Worm (Caenorhabditis elegans): ENCODE data around the gene F52E10.4.
A peak's percentile ranks its signal among the peaks of the same experiment; 100 is the strongest.

Gene F52E10.4

DNA sequence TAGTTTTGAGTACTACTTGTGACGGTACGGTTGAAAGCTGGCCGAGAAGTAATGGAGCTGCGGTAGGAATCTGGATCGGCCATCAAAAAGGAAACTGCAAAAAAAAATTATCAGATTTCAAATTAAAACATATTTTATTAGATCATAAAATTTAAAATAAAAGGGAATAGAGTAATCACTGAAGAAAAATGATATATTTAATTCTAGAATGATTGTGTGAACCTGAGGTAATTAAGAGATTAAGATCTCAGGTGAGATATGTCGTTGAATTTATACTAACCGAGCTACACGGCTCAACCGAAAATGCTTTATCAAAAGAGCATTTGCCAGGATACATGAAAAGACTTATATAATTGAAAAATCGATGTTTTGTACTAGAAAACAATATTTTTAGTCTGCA is 22.9 kb downstream of the F52E10.4 start, which contains the start of gene ifa-3:
ifa-3 (minus strand) TSS at position 101 of the 400 bp plus-strand sequence.
- TF ChIP-seq elt-3 (tag; optimal IDR thresholded peaks at IDR 0.05): no peak
- TF ChIP-seq ama-1 (optimal IDR thresholded peaks at IDR 0.05): no peak
- TF ChIP-seq jun-1 (tag; optimal IDR thresholded peaks at IDR 0.05): no peak
- TF ChIP-seq nhr-12 (tag; optimal IDR thresholded peaks at IDR 0.05): no peak
- no peak for TF ChIP-seq nhr-237 (tag; optimal IDR thresholded peaks at IDR 0.05)

ce11 chrX:16265636-16266384 is 27.0 kb downstream of the F52E10.4 start, which contains the start of gene mua-6:
Gene mua-6 (minus strand): TSS chrX:16265686.
- no peak for TF ChIP-seq nfya-1 (tag; optimal IDR thresholded peaks at IDR 0.05; ENCODE audit: insufficient read depth)
- TF ChIP-seq eor-1 (tag; optimal IDR thresholded peaks at IDR 0.05): no peak
- TF ChIP-seq pha-4 (tag; optimal IDR thresholded peaks at IDR 0.05): no peak
- peak; percentile 3 for TF ChIP-seq nhr-43 (tag; optimal IDR thresholded peaks at IDR 0.05; ENCODE audit: poor library complexity, severe bottlenecking)
- TF ChIP-seq ztf-11 (tag; optimal IDR thresholded peaks at IDR 0.05): no peak
- TF ChIP-seq elt-3 (tag; optimal IDR thresholded peaks at IDR 0.05): no peak
- TF ChIP-seq nhr-11 (tag; optimal IDR thresholded peaks at IDR 0.05): no peak
- no peak for TF ChIP-seq nhr-77 (tag; optimal IDR thresholded peaks at IDR 0.05)

DNA sequence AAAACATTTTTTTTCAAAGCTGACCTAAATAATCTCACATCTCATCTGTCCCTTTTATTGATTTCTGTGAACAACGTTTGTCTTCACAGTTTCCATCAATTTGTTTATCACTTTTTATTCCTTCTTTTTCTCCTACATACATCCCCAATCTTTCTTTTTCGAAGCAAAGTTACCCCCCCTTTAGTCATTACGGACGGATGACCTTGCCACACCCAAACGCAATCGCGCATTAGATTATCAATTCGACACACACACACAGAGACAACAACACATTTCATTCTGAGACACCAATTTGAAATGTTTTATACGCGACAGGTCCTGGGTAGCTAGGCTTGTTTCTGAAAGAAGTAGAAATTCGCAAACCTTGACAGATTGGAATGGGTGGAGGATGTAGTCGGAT is 29.5 kb downstream of the F52E10.4 start:
- TF ChIP-seq lin-15B (tag; optimal IDR thresholded peaks at IDR 0.05) (no peak), nhr-25 (tag; optimal IDR thresholded peaks at IDR 0.05) (peak; percentile 62)

- TF ChIP-seq lin-15B (tag; optimal IDR thresholded peaks at IDR 0.05) (no peak), elt-2 (tag; optimal IDR thresholded peaks at IDR 0.05) (peak; percentile 79), sea-2 (GFP tag; optimal IDR thresholded peaks at IDR 0.05) (no peak), nhr-67 (tag; optimal IDR thresholded peaks at IDR 0.05) (no peak), mml-1 (tag; optimal IDR thresholded peaks at IDR 0.05) (no peak), nhr-11 (tag; optimal IDR thresholded peaks at IDR 0.05) (no peak), fkh-10 (GFP tag; optimal IDR thresholded peaks at IDR 0.05) (no peak), pqm-1 (tag; optimal IDR thresholded peaks at IDR 0.05) (peak; percentile 75)
Observed at ce11 chrX:16261993-16262392, 30.8 kb downstream of the F52E10.4 start, which contains the start of gene sgk-1. Gene sgk-1 (minus strand): TSS chrX:16262122.

DNA sequence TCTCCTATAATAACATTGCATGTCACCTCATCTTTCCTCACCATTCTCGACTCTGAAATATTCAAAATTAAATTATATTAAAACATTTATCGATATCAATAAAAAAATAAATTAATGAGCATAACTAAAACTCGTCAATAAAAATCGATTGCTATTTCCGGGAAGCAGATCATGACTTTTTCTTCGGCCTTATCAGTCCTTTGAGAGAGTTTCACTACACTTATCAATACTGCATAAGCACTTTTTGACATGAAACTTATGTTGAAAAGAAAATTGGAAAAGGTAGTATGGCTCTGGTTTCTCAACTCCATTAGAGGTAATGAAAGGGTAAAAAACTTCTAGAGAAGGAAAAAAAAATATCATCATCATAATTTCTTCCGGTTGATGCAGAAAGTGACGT is 32.8 kb downstream of the F52E10.4 start:
- TF ChIP-seq elt-2 (tag; optimal IDR thresholded peaks at IDR 0.05) (peak; percentile 83), nfya-1 (tag; optimal IDR thresholded peaks at IDR 0.05; ENCODE audit: insufficient read depth) (no peak), pqm-1 (tag; optimal IDR thresholded peaks at IDR 0.05) (peak; percentile 70), pha-4 (tag; optimal IDR thresholded peaks at IDR 0.05) (peak; percentile 19)

ce11 chrX:16258503-16258902 is 34.3 kb downstream of the F52E10.4 start:
- TF ChIP-seq ZK546.5 (tag; optimal IDR thresholded peaks at IDR 0.05) (no peak), unc-62 (GFP tag; optimal IDR thresholded peaks at IDR 0.05) (no peak), fkh-2 (tag; optimal IDR thresholded peaks at IDR 0.05) (no peak), ceh-9 (tag; optimal IDR thresholded peaks at IDR 0.05) (no peak), zag-1 (tag; optimal IDR thresholded peaks at IDR 0.05) (no peak), tbx-2 (tag; optimal IDR thresholded peaks at IDR 0.05) (no peak), nhr-67 (tag; optimal IDR thresholded peaks at IDR 0.05) (no peak), daf-12 (tag; optimal IDR thresholded peaks at IDR 0.05) (no peak), nhr-76 (tag; optimal IDR thresholded peaks at IDR 0.05) (no peak), nhr-237 (tag; optimal IDR thresholded peaks at IDR 0.05) (no peak)

- TF ChIP-seq egl-5 (tag; optimal IDR thresholded peaks at IDR 0.05): no peak
- TF ChIP-seq skn-1 (tag; optimal IDR thresholded peaks at IDR 0.05): no peak
- no peak for TF ChIP-seq tbx-2 (tag; optimal IDR thresholded peaks at IDR 0.05)
- TF ChIP-seq nhr-28 (tag; optimal IDR thresholded peaks at IDR 0.05): no peak
- TF ChIP-seq unc-62 (GFP tag; optimal IDR thresholded peaks at IDR 0.05): no peak
Observed at ce11 chrX:16250679-16251078, 42.2 kb downstream of the F52E10.4 start, which contains the start of gene W10G6.6. Gene W10G6.6 (minus strand): TSS chrX:16250779.

All from whole organism, L3 larva.